Worm (Caenorhabditis elegans) whole organism, mixed stage, embryonic: ENCODE results near the gene nhr-272.

Source experiments
- cnd-1 ChIP-seq: fragments of 200-800 bp; sonication (Bioruptor generic); optimal IDR thresholded peaks from 2 replicates; lab custom pipeline; 2018; ENCODE audit warnings: mild to moderate bottlenecking, missing genetic modification characterization, missing compliant biosample characterization
- ham-2 ChIP-seq: fragments of 200-800 bp; sonication (Bioruptor generic); optimal IDR thresholded peaks from 2 replicates; lab custom pipeline; 2018; ENCODE audit warnings: mild to moderate bottlenecking, missing genetic modification characterization, missing compliant biosample characterization
- lin-13 ChIP-seq: fragments of 150-350 bp; optimal IDR thresholded peaks from 2 replicates; lab custom pipeline; 2014; ENCODE audit warnings: missing biosample characterization, missing genetic modification characterization
- nhr-12 ChIP-seq: fragments of 150-350 bp; optimal IDR thresholded peaks from 2 replicates; lab custom pipeline; 2014; ENCODE audit warnings: missing biosample characterization, missing genetic modification characterization

DNA sequence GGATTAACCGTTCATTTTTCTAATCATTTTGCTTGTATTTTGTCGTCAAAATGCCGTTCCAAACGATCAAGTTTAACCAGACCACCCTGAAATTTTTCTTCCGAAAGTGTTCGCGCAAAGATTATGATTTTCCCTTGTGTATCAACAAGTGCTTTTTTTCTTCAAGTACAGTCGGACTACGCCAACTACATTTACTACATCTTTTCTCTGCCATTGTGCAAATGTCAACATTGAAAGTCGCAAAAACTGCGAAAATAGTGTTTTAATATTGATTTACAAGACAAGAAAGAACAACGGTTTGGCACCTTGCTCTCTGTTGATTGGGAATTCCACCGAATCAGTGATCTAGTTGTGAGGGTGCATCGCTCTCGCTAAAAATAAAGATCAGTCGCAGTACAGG, 46.2 kb upstream of the nhr-272 start:
- TF ChIP-seq lin-13 (tag; lab: Kevin White, UChicago): no peak
- no peak for TF ChIP-seq ham-2 (GFP tag; lab: Kevin White, UChicago)
- no peak for TF ChIP-seq nhr-12
- no peak for TF ChIP-seq cnd-1 (tag; lab: Kevin White, UChicago)
